Fruit fly (Drosophila melanogaster) whole organism, embryonic: Measurements from ENCODE around the gene pbl.

Experiments
- Atf6 ChIP-seq: fragments of 200-800 bp; sonication (Bioruptor generic); IDR thresholded peaks from 2 replicates; pipeline ENCODE4 v1.3.6; 2022; ENCODE audit warnings: missing biosample characterization, missing genetic modification characterization
- CG10565 ChIP-seq: fragments of 200-800 bp; sonication (Bioruptor generic); optimal IDR thresholded peaks from 3 replicates; lab custom pipeline; 2016; ENCODE audit warnings: missing biosample characterization, mild to moderate bottlenecking, missing genetic modification characterization
- CG11504 ChIP-seq: fragments of 200-800 bp; sonication (Bioruptor generic); optimal IDR thresholded peaks from 3 replicates; lab custom pipeline; 2019; ENCODE audit warnings: missing biosample characterization, mild to moderate bottlenecking, missing genetic modification characterization, moderate library complexity
- CG1233 ChIP-seq: fragments of 200-800 bp; sonication (Bioruptor generic); optimal IDR thresholded peaks from 4 replicates; lab custom pipeline; 2018; ENCODE audit warnings: missing biosample characterization, mild to moderate bottlenecking, missing genetic modification characterization
- CG14050 ChIP-seq: fragments of 200-800 bp; sonication (Bioruptor generic); IDR thresholded peaks from 3 replicates; pipeline ENCODE4 v1.3.6; 2022; ENCODE audit warnings: missing biosample characterization, missing genetic modification characterization
- CG15269 ChIP-seq: fragments of 200-800 bp; sonication (Bioruptor generic); optimal IDR thresholded peaks from 2 replicates; lab custom pipeline; 2018; ENCODE audit warnings: missing biosample characterization, mild to moderate bottlenecking, missing genetic modification characterization, moderate library complexity
- CG1647 ChIP-seq: fragments of 200-800 bp; sonication (Bioruptor generic); optimal IDR thresholded peaks from 3 replicates; lab custom pipeline; 2016; ENCODE audit warnings: missing biosample characterization, missing genetic modification characterization
- CG16813 ChIP-seq: fragments of 200-800 bp; sonication (Bioruptor generic); IDR thresholded peaks from 3 replicates; pipeline ENCODE4 v1.3.6; 2022; ENCODE audit warnings: missing biosample characterization, missing genetic modification characterization; ENCODE audit not compliant: partially characterized antibody
- CG16863 ChIP-seq: fragments of 200-800 bp; sonication (Bioruptor generic); optimal IDR thresholded peaks from 3 replicates; lab custom pipeline; 2016; ENCODE audit warnings: missing biosample characterization, missing genetic modification characterization
- CG17328 ChIP-seq: fragments of 200-800 bp; sonication (Bioruptor generic); IDR thresholded peaks from 2 replicates; pipeline ENCODE4 v1.3.6; 2022; ENCODE audit warnings: missing biosample characterization, missing genetic modification characterization
- CG31388 ChIP-seq: fragments of 200-800 bp; sonication (Bioruptor generic); optimal IDR thresholded peaks from 2 replicates; lab custom pipeline; 2016; ENCODE audit warnings: missing biosample characterization, missing genetic modification characterization
- CG31441 ChIP-seq: fragments of 200-800 bp; sonication (Bioruptor generic); IDR thresholded peaks from 2 replicates; pipeline ENCODE4 v1.3.6; 2022; ENCODE audit warnings: missing biosample characterization, missing genetic modification characterization
- CG32532 ChIP-seq: fragments of 200-800 bp; sonication (Bioruptor generic); IDR thresholded peaks from 2 replicates; pipeline ENCODE4 v1.3.6; 2022; ENCODE audit warnings: missing biosample characterization, missing genetic modification characterization
- CG3407 ChIP-seq: fragments of 200-800 bp; sonication (Bioruptor generic); optimal IDR thresholded peaks from 2 replicates; lab custom pipeline; 2018; ENCODE audit warnings: missing biosample characterization, mild to moderate bottlenecking, missing genetic modification characterization
- CG4360 ChIP-seq: fragments of 200-800 bp; sonication (Bioruptor generic); IDR thresholded peaks from 2 replicates; pipeline ENCODE4 v1.3.6; 2022; ENCODE audit warnings: missing biosample characterization, missing genetic modification characterization
- CG4854 ChIP-seq: fragments of 200-800 bp; sonication (Bioruptor generic); optimal IDR thresholded peaks from 2 replicates; lab custom pipeline; 2016; ENCODE audit warnings: missing biosample characterization, missing genetic modification characterization, inconsistent platforms
- CG5245 ChIP-seq: fragments of 200-800 bp; sonication (Bioruptor generic); optimal IDR thresholded peaks from 3 replicates; lab custom pipeline; 2016; ENCODE audit warnings: missing biosample characterization, missing genetic modification characterization
- CG9215 ChIP-seq: fragments of 200-800 bp; sonication (Bioruptor generic); IDR thresholded peaks from 2 replicates; pipeline ENCODE4 v1.3.6; 2022; ENCODE audit warnings: missing biosample characterization, missing genetic modification characterization
- CG9437 ChIP-seq: fragments of 200-800 bp; sonication (Bioruptor generic); optimal IDR thresholded peaks from 2 replicates; lab custom pipeline; 2018; ENCODE audit warnings: missing biosample characterization, mild to moderate bottlenecking, missing genetic modification characterization
- CTCF ChIP-seq: fragments of 200-800 bp; sonication (Bioruptor generic); optimal IDR thresholded peaks from 2 replicates; lab custom pipeline; 2017; ENCODE audit warnings: missing biosample characterization, mild to moderate bottlenecking, missing genetic modification characterization, moderate library complexity
- CoRest ChIP-seq: fragments of 200-800 bp; sonication (Bioruptor generic); optimal IDR thresholded peaks from 3 replicates; lab custom pipeline; 2018; ENCODE audit warnings: missing biosample characterization, mild to moderate bottlenecking, missing genetic modification characterization, moderate library complexity
- Doc3 ChIP-seq: fragments of 200-800 bp; sonication (Bioruptor generic); IDR thresholded peaks from 3 replicates; pipeline ENCODE4 v1.3.6; 2022; ENCODE audit warnings: missing biosample characterization, missing genetic modification characterization; ENCODE audit not compliant: partially characterized antibody
- Dref ChIP-seq: fragments of 200-800 bp; sonication (Bioruptor generic); IDR thresholded peaks from 2 replicates; pipeline ENCODE4 v1.3.6; 2022; ENCODE audit warnings: missing biosample characterization, missing genetic modification characterization
- E2f2 ChIP-seq: fragments of 200-800 bp; sonication (Bioruptor generic); IDR thresholded peaks from 2 replicates; pipeline ENCODE4 v1.3.6; 2022; ENCODE audit warnings: missing biosample characterization, missing genetic modification characterization
- H2.0 ChIP-seq: fragments of 200-800 bp; sonication (Bioruptor generic); IDR thresholded peaks from 2 replicates; pipeline ENCODE4 v1.3.6; 2022; ENCODE audit warnings: missing biosample characterization, missing genetic modification characterization
- HLHmδ ChIP-seq: fragments of 200-800 bp; sonication (Bioruptor generic); optimal IDR thresholded peaks from 2 replicates; lab custom pipeline; 2018; ENCODE audit warnings: missing biosample characterization, mild to moderate bottlenecking, missing genetic modification characterization, moderate library complexity
- NFAT ChIP-seq: fragments of 200-800 bp; sonication (Bioruptor generic); IDR thresholded peaks from 2 replicates; pipeline ENCODE4 v1.3.6; 2022; ENCODE audit warnings: missing biosample characterization, missing genetic modification characterization
- PHDP ChIP-seq: fragments of 200-800 bp; sonication (Bioruptor generic); optimal IDR thresholded peaks from 3 replicates; lab custom pipeline; 2018; ENCODE audit warnings: missing biosample characterization, mild to moderate bottlenecking, missing genetic modification characterization, moderate library complexity
- TFAM ChIP-seq: fragments of 200-800 bp; sonication (Bioruptor generic); optimal IDR thresholded peaks from 2 replicates; lab custom pipeline; 2017; ENCODE audit warnings: missing biosample characterization, missing genetic modification characterization, inconsistent platforms
- Xrp1 ChIP-seq: fragments of 200-800 bp; sonication (Bioruptor generic); IDR thresholded peaks from 2 replicates; pipeline ENCODE4 v1.3.6; 2022; ENCODE audit warnings: missing biosample characterization, missing genetic modification characterization
- az2 ChIP-seq: fragments of 200-800 bp; sonication (Bioruptor generic); optimal IDR thresholded peaks from 3 replicates; lab custom pipeline; 2016; ENCODE audit warnings: missing biosample characterization, missing genetic modification characterization
- br ChIP-seq: fragments of >200 bp; optimal IDR thresholded peaks from 2 replicates; lab custom pipeline; 2017
- corto ChIP-seq: fragments of 200-800 bp; sonication (Bioruptor generic); optimal IDR thresholded peaks from 2 replicates; lab custom pipeline; 2016; ENCODE audit warnings: missing biosample characterization, mild to moderate bottlenecking, missing genetic modification characterization, moderate library complexity
- dati ChIP-seq: fragments of 200-800 bp; sonication (Bioruptor generic); IDR thresholded peaks from 2 replicates; pipeline ENCODE4 v1.3.6; 2022; ENCODE audit warnings: missing biosample characterization, missing genetic modification characterization
- gfzf ChIP-seq: fragments of 200-800 bp; sonication (Bioruptor generic); optimal IDR thresholded peaks from 2 replicates; lab custom pipeline; 2016; ENCODE audit warnings: missing biosample characterization, mild to moderate bottlenecking, missing genetic modification characterization, moderate library complexity
- gsb ChIP-seq: fragments of 200-800 bp; sonication (Bioruptor generic); IDR thresholded peaks from 2 replicates; pipeline ENCODE4 v1.3.6; 2022; ENCODE audit warnings: missing biosample characterization, missing genetic modification characterization
- gsb-n ChIP-seq: fragments of 200-800 bp; sonication (Bioruptor generic); optimal IDR thresholded peaks from 3 replicates; lab custom pipeline; 2018; ENCODE audit warnings: missing biosample characterization, mild to moderate bottlenecking, missing genetic modification characterization
- hb ChIP-seq: fragments of 200-800 bp; sonication (Bioruptor generic); IDR thresholded peaks from 3 replicates; pipeline ENCODE4 v1.3.6; 2022; ENCODE audit warnings: missing biosample characterization, missing genetic modification characterization; ENCODE audit not compliant: partially characterized antibody
- jumu ChIP-seq: fragments of 200-800 bp; sonication (Bioruptor generic); optimal IDR thresholded peaks from 3 replicates; lab custom pipeline; 2016; ENCODE audit warnings: missing biosample characterization, missing genetic modification characterization
- klu ChIP-seq: fragments of 200-800 bp; sonication (Bioruptor generic); IDR thresholded peaks from 2 replicates; pipeline ENCODE4 v1.3.6; 2022; ENCODE audit warnings: missing biosample characterization, missing genetic modification characterization
- lab ChIP-seq: fragments of 200-800 bp; sonication (Bioruptor generic); optimal IDR thresholded peaks from 3 replicates; lab custom pipeline; 2017; ENCODE audit warnings: missing biosample characterization, missing genetic modification characterization, mild to moderate bottlenecking, moderate library complexity, missing genetic modification reagents
- otp ChIP-seq: fragments of 200-800 bp; sonication (Bioruptor generic); IDR thresholded peaks from 3 replicates; pipeline ENCODE4, ENCODE4 v1.3.6; 2022; ENCODE audit warnings: missing biosample characterization, missing genetic modification characterization
- pzg ChIP-seq: fragments of 200-800 bp; sonication (Bioruptor generic); optimal IDR thresholded peaks from 3 replicates; lab custom pipeline; 2018; ENCODE audit warnings: missing biosample characterization, mild to moderate bottlenecking, missing genetic modification characterization, moderate library complexity
- row ChIP-seq: fragments of 200-800 bp; sonication (Bioruptor generic); IDR thresholded peaks from 3 replicates; pipeline ENCODE4 v1.3.6; 2022; ENCODE audit warnings: missing biosample characterization, missing genetic modification characterization
- run ChIP-seq: fragments of 200-800 bp; sonication (Bioruptor generic); optimal IDR thresholded peaks from 3 replicates; lab custom pipeline; 2018; ENCODE audit warnings: missing biosample characterization, mild to moderate bottlenecking, missing genetic modification characterization
- sim ChIP-seq: fragments of 200-800 bp; sonication (Bioruptor generic); IDR thresholded peaks from 2 replicates; pipeline ENCODE4 v1.3.6; 2022; ENCODE audit warnings: missing biosample characterization, missing genetic modification characterization
- stc ChIP-seq: fragments of 200-800 bp; sonication (Bioruptor generic); IDR thresholded peaks from 2 replicates; pipeline ENCODE4 v1.3.6; 2022; ENCODE audit warnings: missing biosample characterization, missing genetic modification characterization
- stwl ChIP-seq: fragments of 200-800 bp; sonication (Bioruptor generic); optimal IDR thresholded peaks from 3 replicates; lab custom pipeline; 2018; ENCODE audit warnings: missing biosample characterization, mild to moderate bottlenecking, missing genetic modification characterization, moderate library complexity
- tap ChIP-seq: fragments of 200-800 bp; optimal IDR thresholded peaks from 3 replicates; lab custom pipeline; 2019; ENCODE audit warnings: missing biosample characterization, mild to moderate bottlenecking, missing genetic modification characterization, moderate library complexity
- toy ChIP-seq: fragments of 200-800 bp; sonication (Bioruptor generic); IDR thresholded peaks from 2 replicates; pipeline ENCODE4 v1.3.6; 2022; ENCODE audit warnings: missing biosample characterization, missing genetic modification characterization
- tx ChIP-seq: fragments of 200-800 bp; sonication (Bioruptor generic); optimal IDR thresholded peaks from 2 replicates; lab custom pipeline; 2016; ENCODE audit warnings: missing biosample characterization, missing genetic modification characterization
- vnd ChIP-seq: fragments of 200-800 bp; sonication (Bioruptor generic); IDR thresholded peaks from 3 replicates; pipeline ENCODE4 v1.3.6; 2022; ENCODE audit warnings: missing biosample characterization, missing genetic modification characterization; ENCODE audit not compliant: partially characterized antibody

pbl gene

dm6 chr3L:7863766-7864305 is 47.9 kb downstream of the pbl start (continued):
- TF ChIP-seq vnd (GFP tag; lab: Robert Waterston, UW) = no peak
- TF ChIP-seq otp (GFP tag; lab: Robert Waterston, UW) = no peak
- no peak for TF ChIP-seq dati (GFP tag; lab: Robert Waterston, UW)
- no peak for TF ChIP-seq br (lab: Kevin White, UChicago)
- peak; percentile 51; the same call in 1 of the 2 replicates for TF ChIP-seq Xrp1
- peak; percentile 62 for TF ChIP-seq gsb (GFP tag; lab: Robert Waterston, UW)
- TF ChIP-seq tx (GFP tag; lab: Kevin White, UChicago) = no peak
- TF ChIP-seq Doc3 = no peak
- TF ChIP-seq stwl (tag; lab: Kevin White, UChicago) = no peak
- no peak; the same call in 1 of the 2 replicates for TF ChIP-seq H2.0
- TF ChIP-seq CG14050 (GFP tag; lab: Robert Waterston, UW) = 0 out of 3 replicates have a peak, but pooled peaks have one; percentile 24
- TF ChIP-seq CG31388 (GFP tag; lab: Kevin White, UChicago) = no peak
- TF ChIP-seq stc (GFP tag; lab: Robert Waterston, UW) = 0 out of 2 replicates have a peak, but pooled peaks have one; percentile 56
- peak; percentile 86 for TF ChIP-seq Atf6 (GFP tag; lab: Robert Waterston, UW)
- no peak for TF ChIP-seq CG10565
- TF ChIP-seq HLHmδ = no peak
- peak; percentile 76 for TF ChIP-seq PHDP (tag; lab: Kevin White, UChicago)
- TF ChIP-seq CG3407 (GFP tag; lab: Kevin White, UChicago) = no peak
- TF ChIP-seq klu (GFP tag; lab: Robert Waterston, UW) = peak; percentile 87
- TF ChIP-seq E2f2 (GFP tag; lab: Robert Waterston, UW) = peak; percentile 49; the same call in 1 of the 2 replicates
- no peak for TF ChIP-seq jumu (GFP tag; lab: Kevin White, UChicago)
- peak; percentile 59; the same call in 1 of the 2 replicates for TF ChIP-seq toy (GFP tag; lab: Robert Waterston, UW)
- peak; percentile 86 for TF ChIP-seq lab
- TF ChIP-seq CG17328 (GFP tag; lab: Robert Waterston, UW) = peak; percentile 27
- no peak for TF ChIP-seq corto (GFP tag; lab: Kevin White, UChicago)
- TF ChIP-seq CG11504 (tag; lab: Kevin White, UChicago) = peak; percentile 77
- TF ChIP-seq run (tag; lab: Kevin White, UChicago) = no peak
- no peak for TF ChIP-seq sim (GFP tag; lab: Robert Waterston, UW)
- TF ChIP-seq CG5245 (GFP tag; lab: Kevin White, UChicago) = no peak
- no peak for TF ChIP-seq gfzf
- no peak for TF ChIP-seq TFAM (GFP tag; lab: Kevin White, UChicago)
- peak; percentile 89 for TF ChIP-seq CG32532 (GFP tag; lab: Robert Waterston, UW)
- TF ChIP-seq CG31441 (GFP tag; lab: Robert Waterston, UW) = peak; percentile 55
- TF ChIP-seq CG9215 = peak; percentile 81
- TF ChIP-seq CG1647 (GFP tag; lab: Kevin White, UChicago) = no peak
- peak; percentile 82 for TF ChIP-seq CoRest (tag; lab: Kevin White, UChicago)
- TF ChIP-seq CTCF (GFP tag; lab: Kevin White, UChicago) = no peak
- no peak for TF ChIP-seq pzg (GFP tag; lab: Kevin White, UChicago)
- no peak for TF ChIP-seq hb (GFP tag; lab: Robert Waterston, UW)
- peak; percentile 34 for TF ChIP-seq tap (tag; lab: Kevin White, UChicago)
- peak; percentile 76 for TF ChIP-seq CG15269 (tag; lab: Kevin White, UChicago)
- TF ChIP-seq CG9437 (GFP tag; lab: Kevin White, UChicago) = peak; percentile 51
- no peak for TF ChIP-seq CG16813 (GFP tag; lab: Robert Waterston, UW)
- TF ChIP-seq CG16863 (GFP tag; lab: Kevin White, UChicago) = no peak
- TF ChIP-seq az2 (GFP tag; lab: Kevin White, UChicago) = peak; percentile 8
- TF ChIP-seq NFAT (GFP tag; lab: Robert Waterston, UW) = peak; percentile 48
- no peak for TF ChIP-seq gsb-n
- TF ChIP-seq Dref (GFP tag; lab: Robert Waterston, UW) = no peak
- TF ChIP-seq CG4854 = no peak
- no peak for TF ChIP-seq CG4360 (GFP tag; lab: Robert Waterston, UW)
- TF ChIP-seq CG1233 (GFP tag; lab: Kevin White, UChicago) = peak; percentile 43
- peak; percentile 77 for TF ChIP-seq row
